Fruit fly (Drosophila melanogaster) whole organism, adult: ENCODE measurements around the gene eIF1.

Experiments
- CG11617 ChIP-seq: fragments of 200-800 bp; sonication (Bioruptor generic); optimal IDR thresholded peaks from 2 replicates; lab custom pipeline; 2017; ENCODE audit warnings: mild to moderate bottlenecking, missing biosample characterization, missing genetic modification reagents, missing genetic modification characterization
- CG12768 ChIP-seq: fragments of 200-800 bp; sonication (Bioruptor generic); optimal IDR thresholded peaks from 2 replicates; lab custom pipeline; 2017; ENCODE audit warnings: missing biosample characterization, missing genetic modification characterization, mild to moderate bottlenecking, moderate library complexity, missing genetic modification reagents
- CG14711 ChIP-seq: fragments of 200-800 bp; sonication (Bioruptor generic); optimal IDR thresholded peaks from 2 replicates; lab custom pipeline; 2018; ENCODE audit warnings: missing biosample characterization, mild to moderate bottlenecking, missing genetic modification characterization, moderate library complexity
- CG1620 ChIP-seq: fragments of 200-800 bp; sonication (Bioruptor generic); optimal IDR thresholded peaks from 2 replicates; lab custom pipeline; 2016; ENCODE audit warnings: missing biosample characterization, missing genetic modification characterization
- CG33017 ChIP-seq: fragments of 200-800 bp; sonication (Bioruptor generic); optimal IDR thresholded peaks from 2 replicates; lab custom pipeline; 2018; ENCODE audit warnings: missing biosample characterization, mild to moderate bottlenecking, missing genetic modification characterization, moderate library complexity
- CG5204 ChIP-seq: fragments of 200-800 bp; sonication (Bioruptor generic); optimal IDR thresholded peaks from 2 replicates; lab custom pipeline; 2016; ENCODE audit warnings: missing biosample characterization, missing genetic modification characterization
- CG7045 ChIP-seq: fragments of 200-800 bp; sonication (Bioruptor generic); optimal IDR thresholded peaks from 2 replicates; lab custom pipeline; 2017; ENCODE audit warnings: missing biosample characterization, mild to moderate bottlenecking, missing genetic modification characterization
- CG7101 ChIP-seq: fragments of 200-800 bp; sonication (Bioruptor generic); optimal IDR thresholded peaks from 2 replicates; lab custom pipeline; 2018; ENCODE audit warnings: missing biosample characterization, mild to moderate bottlenecking, missing genetic modification characterization, moderate library complexity
- Clk ChIP-seq: fragments of 200-800 bp; sonication (Bioruptor generic); optimal IDR thresholded peaks from 2 replicates; lab custom pipeline; 2017; ENCODE audit warnings: missing biosample characterization, missing genetic modification characterization
- Crg-1 ChIP-seq: fragments of 200-800 bp; sonication (Bioruptor generic); optimal IDR thresholded peaks from 2 replicates; lab custom pipeline; 2016; ENCODE audit warnings: missing biosample characterization, missing genetic modification characterization
- Hr96 ChIP-seq: fragments of 200-800 bp; sonication (Bioruptor generic); optimal IDR thresholded peaks from 2 replicates; lab custom pipeline; 2016; ENCODE audit warnings: missing biosample characterization, missing genetic modification characterization
- Mnt ChIP-seq: fragments of 200-800 bp; sonication (Bioruptor generic); optimal IDR thresholded peaks from 2 replicates; lab custom pipeline; 2016; ENCODE audit warnings: missing biosample characterization, mild to moderate bottlenecking, missing genetic modification characterization
- bab1 ChIP-seq: fragments of 200-800 bp; sonication (Bioruptor generic); optimal IDR thresholded peaks from 3 replicates; lab custom pipeline; 2019; ENCODE audit warnings: missing biosample characterization, mild to moderate bottlenecking, missing genetic modification characterization, moderate library complexity
- cic ChIP-seq: fragments of 200-800 bp; sonication (Bioruptor generic); optimal IDR thresholded peaks from 2 replicates; lab custom pipeline; 2017; ENCODE audit warnings: missing biosample characterization, mild to moderate bottlenecking, missing genetic modification characterization, moderate library complexity
- cnc ChIP-seq, 2 experiments: fragments of >200 bp; optimal IDR thresholded peaks; 2 replicates each; lab custom pipeline; 2017
- kay ChIP-seq: fragments of 200-800 bp; sonication (Bioruptor generic); peaks from one replicate; lab custom pipeline; 2016; ENCODE audit warnings: missing biosample characterization, missing genetic modification characterization, borderline replicate concordance
- ovo ChIP-seq: fragments of 200-800 bp; sonication (Bioruptor generic); optimal IDR thresholded peaks from 2 replicates; lab custom pipeline; 2016; ENCODE audit warnings: missing biosample characterization, missing genetic modification characterization
- pad ChIP-seq: fragments of 200-800 bp; sonication (Bioruptor generic); optimal IDR thresholded peaks from 3 replicates; lab custom pipeline; 2017; ENCODE audit warnings: missing biosample characterization, missing genetic modification characterization, mild to moderate bottlenecking, moderate library complexity, missing genetic modification reagents
- tj ChIP-seq: fragments of 200-800 bp; sonication (Bioruptor generic); optimal IDR thresholded peaks from 3 replicates; lab custom pipeline; 2017; ENCODE audit warnings: missing biosample characterization, mild to moderate bottlenecking, missing genetic modification characterization, moderate library complexity
- toe ChIP-seq: fragments of 200-800 bp; sonication (Bioruptor generic); optimal IDR thresholded peaks from 2 replicates; lab custom pipeline; 2016; ENCODE audit warnings: missing biosample characterization, missing genetic modification characterization

The eIF1 gene

DNA sequence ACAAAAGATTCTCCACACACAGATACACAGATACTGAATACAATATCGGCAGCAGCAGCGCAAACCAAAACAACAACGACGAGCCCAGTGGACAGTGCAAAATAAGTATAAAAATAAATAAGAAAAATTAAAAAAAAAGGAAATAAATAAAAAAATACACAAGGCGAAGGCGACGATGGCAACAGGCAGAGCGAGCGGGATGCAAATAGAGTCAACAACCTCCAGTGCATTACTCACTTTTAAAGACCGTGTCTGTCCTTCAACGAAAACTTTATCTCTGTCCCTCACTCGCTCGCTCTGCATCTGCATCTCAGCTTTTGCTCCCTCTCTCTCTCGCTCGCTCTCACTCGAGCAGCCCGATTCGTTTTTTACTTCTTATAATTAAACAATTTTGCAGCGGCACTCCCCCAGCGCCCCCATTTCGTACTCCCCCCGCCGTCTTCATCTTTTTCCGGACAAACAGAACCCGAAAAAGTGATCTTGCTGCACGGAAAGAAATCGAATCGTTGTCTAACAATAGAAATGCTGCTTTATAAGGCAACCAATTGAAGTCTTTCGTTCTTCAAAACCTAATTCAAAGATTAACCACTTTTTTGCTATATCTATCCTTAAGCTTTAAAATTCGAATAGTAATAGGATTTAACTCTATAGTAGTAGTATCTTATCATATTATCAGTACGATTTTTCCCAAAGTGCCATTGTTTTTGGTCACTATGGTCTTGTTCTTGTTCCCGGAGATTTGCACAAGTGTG lies 23.4 kb downstream of the eIF1 start:
- TF ChIP-seq CG14711 (no peak), cic (GFP tag; lab: Kevin White, UChicago) (peak; percentile 16)

dm6 chr3L:3247130-3248065 lies 24.3 kb downstream of the eIF1 start, which contains the start of gene CG43389:
Gene CG43389, plus strand, starts transcription at chr3L:3248015.
- peak; percentile 32 for TF ChIP-seq CG11617 (GFP tag; lab: Kevin White, UChicago)
- no peak for TF ChIP-seq CG7045

DNA sequence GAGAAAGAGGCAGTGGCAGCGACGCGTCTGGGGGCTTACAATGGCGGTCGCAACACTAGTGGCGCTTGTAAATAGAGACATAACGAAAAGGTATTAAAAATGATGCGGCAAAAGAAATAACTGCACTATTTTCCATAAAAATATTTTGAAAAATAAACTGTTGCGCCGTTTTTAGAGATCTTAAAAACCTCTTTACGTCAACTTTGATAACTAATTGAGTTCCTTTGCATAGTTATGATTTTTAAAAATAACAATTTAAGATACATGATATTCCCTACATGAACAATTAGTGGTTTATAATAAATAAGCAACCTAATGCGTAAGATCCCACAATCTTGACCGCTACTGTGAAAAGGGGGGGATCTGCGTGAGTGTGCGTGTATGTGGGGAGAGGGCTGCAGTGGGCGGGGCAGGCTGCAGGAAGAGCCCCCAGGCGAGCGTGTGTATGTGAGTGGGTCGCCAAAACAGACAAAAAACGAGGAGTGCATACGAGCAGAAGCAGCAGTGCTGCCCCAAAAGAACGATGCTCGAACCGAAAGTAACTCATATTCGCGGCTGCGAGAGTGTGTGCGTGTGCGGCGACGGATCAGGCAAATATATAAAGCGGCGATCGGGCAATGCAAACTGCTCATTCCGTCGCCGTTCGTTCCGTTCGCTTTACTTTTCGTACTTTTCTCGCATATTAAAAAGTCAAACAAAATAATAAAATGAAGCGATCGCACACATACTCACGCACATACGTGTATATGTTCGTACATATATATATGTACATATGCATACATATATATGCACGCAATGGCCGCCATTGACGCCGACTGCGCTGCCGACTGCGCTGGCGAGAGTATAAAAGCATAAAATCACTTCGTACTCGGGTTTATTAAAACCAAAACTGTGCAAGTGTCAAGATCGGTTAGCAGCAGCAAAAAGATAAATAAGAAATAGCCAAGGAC lies 25.8 kb downstream of the eIF1 start:
- TF ChIP-seq CG11617 (GFP tag; lab: Kevin White, UChicago) (peak; percentile 36), tj (GFP tag; lab: Kevin White, UChicago) (peak; percentile 11), CG5204 (peak; percentile 1), CG14711 (peak; percentile 10), kay (GFP tag; lab: Kevin White, UChicago) (no peak), ovo (GFP tag; lab: Kevin White, UChicago) (no peak), CG33017 (tag; lab: Kevin White, UChicago) (no peak), bab1 (GFP tag; lab: Kevin White, UChicago) (peak; percentile 58), pad (peak; percentile 47)

DNA sequence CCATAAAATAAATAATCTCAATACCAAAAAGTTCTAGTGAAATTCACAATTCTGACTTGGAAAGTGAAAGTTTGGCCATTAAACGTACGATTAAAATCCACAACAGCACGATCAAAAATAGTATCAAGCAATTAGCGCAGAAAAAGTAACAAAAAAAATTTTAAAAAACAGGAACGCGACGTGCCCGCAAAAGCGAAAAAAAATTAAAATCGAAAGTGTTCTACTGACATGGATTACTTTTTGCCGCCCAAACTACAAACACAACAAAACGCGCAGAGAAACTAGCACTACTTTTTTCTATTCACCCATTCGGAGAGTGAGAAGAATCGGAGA lies 26.5 kb downstream of the eIF1 start:
- TF ChIP-seq CG12768 (no peak), Crg-1 (no peak), pad (no peak), cnc (optimal IDR thresholded peaks at IDR 0.05; lab: Kevin White, UChicago) (no peak), cic (GFP tag; lab: Kevin White, UChicago) (no peak), CG14711 (no peak), Mnt (no peak), CG5204 (no peak), toe (no peak), CG33017 (tag; lab: Kevin White, UChicago) (no peak), ovo (GFP tag; lab: Kevin White, UChicago) (no peak)

DNA sequence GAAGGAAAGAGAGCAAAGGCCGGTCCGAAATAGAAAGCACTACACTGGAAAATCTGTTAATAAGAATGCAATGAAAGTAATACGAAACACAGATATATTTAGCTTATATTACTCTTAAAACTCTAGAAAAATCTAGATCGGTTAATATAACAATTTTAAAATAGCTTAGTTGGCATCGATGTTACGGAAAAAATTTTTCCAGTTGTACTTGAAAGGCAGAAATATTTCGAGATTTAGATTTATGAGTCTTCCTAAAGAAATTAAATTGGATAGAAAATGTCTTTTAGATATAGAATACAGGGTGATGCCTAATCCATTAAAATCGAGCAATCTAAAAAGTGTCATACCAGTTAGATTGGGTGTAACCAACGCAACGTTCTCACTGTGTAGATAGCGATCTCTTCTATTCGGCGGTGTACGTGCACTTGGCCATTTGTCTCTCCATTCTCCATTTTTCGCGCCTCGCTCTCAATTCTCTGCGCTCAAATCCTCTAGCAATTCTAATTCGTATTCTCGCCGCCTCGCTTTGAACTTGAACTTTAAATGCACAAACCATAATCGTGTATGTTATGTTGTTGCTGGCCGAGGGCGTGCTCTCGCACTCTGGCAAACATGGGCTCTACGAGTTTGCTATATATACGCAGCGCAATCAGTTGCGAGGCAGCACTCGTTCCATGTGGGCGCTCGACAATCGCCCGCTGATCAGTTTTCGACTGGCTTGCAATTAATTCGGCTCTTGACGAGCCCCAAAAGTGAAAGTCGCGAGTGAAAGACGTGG lies 27.0 kb downstream of the eIF1 start:
- TF ChIP-seq pad = peak; percentile 86
- TF ChIP-seq Mnt = peak; percentile 62
- peak; percentile 93 for TF ChIP-seq CG7045
- peak; percentile 78 for TF ChIP-seq CG14711
- peak; percentile 97 for TF ChIP-seq CG5204
- TF ChIP-seq CG1620 (GFP tag; lab: Kevin White, UChicago) = peak; percentile 94
- peak; percentile 93 for TF ChIP-seq CG12768
- TF ChIP-seq Hr96 (GFP tag; lab: Kevin White, UChicago) = peak; percentile 96
- peak; percentile 87 for TF ChIP-seq Clk
- peak; percentile 86 for TF ChIP-seq CG33017 (tag; lab: Kevin White, UChicago)
- TF ChIP-seq Crg-1 = peak; percentile 81
- peak; percentile 77 for TF ChIP-seq ovo (GFP tag; lab: Kevin White, UChicago)
- peak; percentile 85 for TF ChIP-seq kay (GFP tag; lab: Kevin White, UChicago)
- no peak for TF ChIP-seq cnc (optimal IDR thresholded peaks at IDR 0.05; lab: Kevin White, UChicago)
- peak; percentile 78 for TF ChIP-seq tj (GFP tag; lab: Kevin White, UChicago)
- peak; percentile 98 for TF ChIP-seq CG11617 (GFP tag; lab: Kevin White, UChicago)
- peak; percentile 89 for TF ChIP-seq bab1 (GFP tag; lab: Kevin White, UChicago)
- peak; percentile 63 for TF ChIP-seq cic (GFP tag; lab: Kevin White, UChicago)
- peak; percentile 92 for TF ChIP-seq CG7101 (tag; lab: Kevin White, UChicago)
- TF ChIP-seq toe = peak; percentile 96
